Worm (Caenorhabditis elegans): Measurements from ENCODE around the gene C25F9.16.

The C25F9.16 gene

ce11 chrV:19432972-19433371 is 1.2 kb upstream of the C25F9.16 start, which contains the start of gene C25F9.11:
TSS of gene C25F9.11 (minus strand) at chrV:19433072.
- TF ChIP-seq elt-2 (tag; optimal IDR thresholded peaks at IDR 0.05) (peak; percentile 12), unc-39 (tag; optimal IDR thresholded peaks at IDR 0.05) (no peak)

ce11 chrV:19436307-19436706 is 2.1 kb downstream of the C25F9.16 start, which contains the start of gene C25F9.14:
TSS of gene C25F9.14 (plus strand) at chrV:19436484.
- TF ChIP-seq skn-1 (tag; optimal IDR thresholded peaks at IDR 0.05) (no peak), elt-2 (tag; optimal IDR thresholded peaks at IDR 0.05) (peak; percentile 49), nhr-67 (tag; optimal IDR thresholded peaks at IDR 0.05) (no peak), nhr-43 (tag; optimal IDR thresholded peaks at IDR 0.05; ENCODE audit: poor library complexity, severe bottlenecking) (no peak), aly-2 (tag; optimal IDR thresholded peaks at IDR 0.05) (no peak), ceh-82 (tag; optimal IDR thresholded peaks at IDR 0.05) (no peak)

DNA sequence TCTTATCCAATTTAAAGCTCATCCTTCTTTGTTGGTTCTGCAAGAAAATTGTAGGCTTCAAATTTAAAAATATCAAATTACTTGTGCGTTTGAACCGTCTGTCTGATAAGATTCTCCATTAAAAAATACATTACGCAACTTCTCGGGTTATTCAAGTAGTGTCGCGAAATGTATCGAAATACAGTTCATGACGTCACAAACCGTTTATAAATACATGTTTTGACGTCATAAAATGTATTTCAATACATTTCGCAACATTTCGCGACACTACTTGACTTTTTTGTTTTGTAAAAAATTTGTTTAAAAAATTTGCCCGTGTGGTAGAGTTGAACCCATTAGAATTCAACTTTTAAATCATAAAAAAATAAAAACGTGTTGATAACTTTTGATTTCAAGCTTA is 9.4 kb downstream of the C25F9.16 start:
- no peak for TF ChIP-seq nhr-43 (tag; optimal IDR thresholded peaks at IDR 0.05; ENCODE audit: poor library complexity, severe bottlenecking)
- peak; percentile 30 for TF ChIP-seq elt-2 (tag; optimal IDR thresholded peaks at IDR 0.05)
- no peak for TF ChIP-seq mdl-1 (tag; optimal IDR thresholded peaks at IDR 0.05)
- TF ChIP-seq fkh-2 (tag; optimal IDR thresholded peaks at IDR 0.05) = no peak
- no peak for TF ChIP-seq elt-3 (tag; optimal IDR thresholded peaks at IDR 0.05)
- no peak for TF ChIP-seq nfya-1 (tag; optimal IDR thresholded peaks at IDR 0.05; ENCODE audit: insufficient read depth)

DNA sequence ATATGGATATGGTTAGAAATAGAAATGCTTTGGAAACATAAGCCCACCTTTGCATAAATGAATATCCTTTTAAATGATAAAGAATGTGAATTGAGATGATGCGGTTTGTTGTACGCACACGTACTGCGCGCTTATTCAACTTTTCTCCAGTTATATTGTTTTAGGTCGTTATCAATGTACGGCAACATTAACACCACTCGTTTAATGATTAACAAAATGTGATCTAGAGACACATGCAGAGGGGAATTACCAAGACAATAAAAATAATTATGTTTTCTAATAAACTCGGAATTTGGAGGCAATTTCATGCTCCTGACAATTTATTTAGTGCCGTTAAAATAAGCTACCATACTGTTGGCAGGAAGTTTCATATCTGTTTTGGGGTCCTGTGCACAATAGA is 11.3 kb downstream of the C25F9.16 start, which contains the start of gene M04C3.1:
M04C3.1 (minus strand) TSS at position 164 of the 400 bp plus-strand sequence.
- TF ChIP-seq elt-2 (tag; optimal IDR thresholded peaks at IDR 0.05) = peak; percentile 67
- peak; percentile 24 for TF ChIP-seq pqm-1 (tag; optimal IDR thresholded peaks at IDR 0.05)
- TF ChIP-seq pha-4 (tag; optimal IDR thresholded peaks at IDR 0.05) = no peak

DNA sequence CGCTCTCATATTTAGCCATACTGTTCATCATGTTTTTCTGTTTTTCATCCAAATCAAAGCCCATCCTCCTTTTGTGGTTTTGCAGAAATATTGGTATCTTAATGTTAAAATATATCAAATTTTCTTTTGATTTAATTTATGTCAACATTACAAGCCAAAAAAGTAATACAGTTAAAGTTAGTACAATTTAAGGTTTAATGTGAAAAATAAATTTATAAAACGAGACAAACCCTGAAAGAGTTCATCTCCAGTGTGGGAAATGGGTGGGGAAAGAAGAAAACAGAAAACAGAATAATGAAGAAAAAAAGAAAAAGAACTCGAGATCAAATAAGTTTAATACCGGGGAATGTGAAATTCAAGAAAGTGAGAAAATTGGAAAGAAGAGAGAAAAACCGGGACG is 14.6 kb downstream of the C25F9.16 start, which contains the start of gene M04C3.2:
M04C3.2 (minus strand) TSS at position 101 of the 400 bp plus-strand sequence.
- TF ChIP-seq jun-1 (tag; optimal IDR thresholded peaks at IDR 0.05) (no peak), nhr-28 (tag; optimal IDR thresholded peaks at IDR 0.05) (no peak), nhr-23 (tag; optimal IDR thresholded peaks at IDR 0.05) (no peak)

DNA sequence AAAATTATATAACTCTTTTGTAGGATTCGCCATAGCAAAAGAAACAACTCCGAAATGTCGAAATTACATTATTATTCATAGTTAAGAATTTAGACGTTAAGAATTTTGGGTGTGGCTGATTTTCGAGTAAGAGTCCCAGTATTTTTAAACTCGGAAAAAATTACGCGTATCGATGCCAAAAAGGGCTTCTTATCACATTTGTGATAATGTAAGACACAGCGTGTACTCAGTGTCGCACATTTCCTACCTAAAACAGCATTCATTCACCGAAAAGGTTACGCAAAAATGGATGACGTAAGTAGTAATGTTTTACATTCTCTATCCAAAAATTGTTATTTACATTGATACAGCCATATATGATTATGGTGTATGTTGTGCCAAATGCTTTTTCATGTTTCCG is 15.4 kb downstream of the C25F9.16 start, which contains the start of gene M04C3.5:
M04C3.5 (plus strand) TSS at position 190 of the 400 bp plus-strand sequence.
- TF ChIP-seq unc-62 (GFP tag; optimal IDR thresholded peaks at IDR 0.05) = no peak
- peak; percentile 14 for TF ChIP-seq pqm-1 (tag; optimal IDR thresholded peaks at IDR 0.05)
- peak; percentile 67 for TF ChIP-seq elt-2 (tag; optimal IDR thresholded peaks at IDR 0.05)

- TF ChIP-seq fkh-2 (tag; optimal IDR thresholded peaks at IDR 0.05) = no peak
- TF ChIP-seq elt-2 (tag; optimal IDR thresholded peaks at IDR 0.05) = peak; percentile 4
These were observed 21.5 kb downstream of the C25F9.16 start, which contains the start of the genes Y43F8B.13 and Y43F8B.14 for ce11 chrV:19455650-19456049. TSS of gene Y43F8B.13 (plus strand) at chrV:19455950. TSS of gene Y43F8B.14 (minus strand) at chrV:19455971.

- TF ChIP-seq nhr-77 (tag; optimal IDR thresholded peaks at IDR 0.05) (no peak), nhr-23 (tag; optimal IDR thresholded peaks at IDR 0.05) (no peak), elt-1 (tag; optimal IDR thresholded peaks at IDR 0.05) (no peak), elt-2 (tag; optimal IDR thresholded peaks at IDR 0.05) (peak; percentile 14), unc-39 (tag; optimal IDR thresholded peaks at IDR 0.05) (no peak)
These were observed 22.9 kb downstream of the C25F9.16 start, which contains the start of gene Y43F8B.24 for ce11 chrV:19457120-19457519. TSS of gene Y43F8B.24 (plus strand) at chrV:19457420.

DNA sequence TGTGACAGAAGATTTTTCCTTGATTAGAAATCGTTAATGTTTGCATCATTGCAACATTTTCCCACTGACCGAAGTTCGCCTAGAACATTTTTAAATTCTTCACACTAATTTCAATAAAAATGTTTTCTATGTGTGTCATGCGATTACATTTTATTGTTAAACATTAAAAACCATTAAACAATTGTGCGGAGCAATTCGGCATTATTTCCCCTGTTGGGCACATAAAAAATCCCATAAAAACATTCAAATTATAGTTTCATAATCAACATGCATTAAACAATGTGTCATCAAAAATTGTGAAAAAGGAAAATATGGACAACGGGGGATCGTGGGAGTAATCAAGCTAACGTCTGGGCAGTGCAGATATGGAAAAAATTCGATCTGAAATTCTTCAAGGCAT is 25.3 kb downstream of the C25F9.16 start:
- TF ChIP-seq pqm-1 (tag; optimal IDR thresholded peaks at IDR 0.05) (peak; percentile 8), elt-2 (tag; optimal IDR thresholded peaks at IDR 0.05) (peak; percentile 56)

DNA sequence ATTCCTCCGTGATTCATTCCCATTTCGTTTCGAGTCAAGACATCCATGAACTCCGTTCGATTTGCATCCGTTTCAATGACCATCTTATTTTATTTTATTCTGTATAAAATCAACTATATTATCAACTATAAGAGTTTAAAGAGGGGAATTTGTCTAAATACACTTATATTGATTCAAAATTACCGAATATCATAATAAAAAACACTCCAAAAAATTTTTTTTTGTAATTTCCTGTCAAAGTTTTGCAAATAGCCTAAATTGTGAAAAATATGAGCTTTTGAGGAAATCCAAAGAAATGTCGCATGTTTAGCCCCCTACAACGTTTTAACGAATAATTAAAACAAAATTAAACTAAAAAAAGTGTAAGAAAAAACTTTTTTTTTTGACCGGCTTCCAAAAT is 27.8 kb downstream of the C25F9.16 start, which contains the start of gene Y43F8B.15:
Y43F8B.15 (minus strand) TSS at position 101 of the 400 bp plus-strand sequence.
- no peak for TF ChIP-seq aly-2 (tag; optimal IDR thresholded peaks at IDR 0.05)
- TF ChIP-seq ceh-16 (tag; optimal IDR thresholded peaks at IDR 0.05) = no peak
- TF ChIP-seq unc-39 (tag; optimal IDR thresholded peaks at IDR 0.05) = no peak
- no peak for TF ChIP-seq skn-1 (tag; optimal IDR thresholded peaks at IDR 0.05)
- TF ChIP-seq sea-2 (GFP tag; optimal IDR thresholded peaks at IDR 0.05) = no peak
- no peak for TF ChIP-seq ztf-11 (tag; optimal IDR thresholded peaks at IDR 0.05)
- no peak for TF ChIP-seq nhr-28 (tag; optimal IDR thresholded peaks at IDR 0.05)

Measured in whole organism, L3 larva.